Fruit fly (Drosophila melanogaster) whole organism: ENCODE data around the gene hoe1.

ENCODE experiments used
- Dll ChIP-seq: fragments of >200 bp; optimal IDR thresholded peaks from 2 replicates; lab custom pipeline; 2017
- EcR ChIP-seq, 2 experiments: fragments of >200 bp; optimal IDR thresholded peaks; 2 replicates each; lab custom pipeline; 2017; ENCODE audit warnings: missing biosample characterization in 2 of 2, missing genetic modification characterization in 2 of 2, missing genetic modification reagents in 2 of 2
- pan ChIP-seq: fragments of >200 bp; optimal IDR thresholded peaks from 2 replicates; lab custom pipeline; 2017
- usp ChIP-seq: fragments of >200 bp; optimal IDR thresholded peaks from 2 replicates; lab custom pipeline; 2017; ENCODE audit warnings: missing biosample characterization, missing genetic modification characterization, mixed read lengths

DNA sequence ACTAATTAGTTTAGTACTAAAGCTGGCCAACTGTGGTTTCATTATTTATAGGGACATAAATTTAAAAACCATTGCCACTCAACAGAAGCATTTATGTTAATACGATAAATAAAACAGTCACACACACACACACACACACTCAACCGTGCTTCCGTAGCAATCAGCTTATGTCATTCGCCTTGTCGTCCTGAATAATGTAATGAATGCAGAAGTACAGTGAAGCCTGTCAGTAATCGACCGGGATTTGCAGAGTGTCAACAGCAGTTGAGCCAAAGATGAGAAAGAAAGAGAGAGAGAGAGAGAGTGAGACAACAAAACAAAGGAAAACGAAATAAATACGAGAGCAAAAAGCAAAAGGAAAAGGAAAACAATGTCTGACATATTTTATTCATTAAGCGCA lies 63.8 kb downstream of the hoe1 start:
- TF ChIP-seq EcR (GFP tag; optimal IDR thresholded peaks at IDR 0.05; lab: Kevin White, UChicago) (no peak), pan (no peak), Dll (lab: Kevin White, UChicago) (no peak), usp (no peak)
